Fruit fly (Drosophila melanogaster): ENCODE data around the gene CG1801.
A peak's percentile ranks its signal among the peaks of the same experiment; 100 is the strongest.

The CG1801 gene

DNA sequence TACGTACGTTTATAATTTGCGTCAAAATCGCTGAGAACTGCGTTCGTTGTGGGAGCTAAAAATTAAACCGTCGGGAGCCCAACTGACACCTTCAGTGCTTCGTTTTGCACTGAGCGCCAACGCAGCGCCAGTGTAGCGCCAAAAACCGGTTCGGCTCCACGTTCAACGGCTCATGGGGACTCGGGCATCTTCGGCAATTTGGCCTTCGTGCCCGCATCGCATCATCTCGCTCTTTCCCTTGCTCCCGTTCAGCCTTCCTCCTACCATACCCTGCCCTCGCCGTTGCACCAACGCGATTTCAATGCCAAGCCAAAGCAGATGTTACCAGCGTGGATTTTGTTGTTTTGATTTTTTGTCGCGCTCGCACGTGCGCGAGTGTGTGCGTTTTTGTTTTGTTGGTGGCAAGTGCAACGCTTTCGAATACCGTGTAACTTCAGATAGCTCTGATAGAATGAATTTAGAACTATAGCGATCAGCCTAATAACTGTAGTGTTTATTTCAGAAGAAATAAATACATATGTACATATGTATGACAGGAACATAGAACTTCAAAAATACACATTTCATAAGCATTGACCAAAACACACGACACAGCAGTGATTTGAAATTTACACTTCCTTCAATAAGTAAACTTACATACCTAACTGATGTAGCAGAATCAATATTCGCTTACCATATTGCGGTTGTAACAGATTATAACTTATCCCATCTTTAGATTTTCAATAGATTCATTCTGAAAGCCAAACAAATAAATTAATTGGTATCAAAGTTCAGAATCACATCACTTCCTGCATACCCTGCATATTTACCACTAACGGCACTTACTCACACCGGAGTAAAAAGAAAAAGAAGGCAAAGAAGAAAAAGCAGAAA is 36.0 kb downstream of the CG1801 start, which contains the start of gene Mnr (continued):
- TF ChIP-seq CG10669 (GFP tag; optimal IDR thresholded peaks at IDR 0.05) (peak; percentile 16), acj6 (GFP tag; optimal IDR thresholded peaks at IDR 0.05) (peak; percentile 21), Eip93F (GFP tag; optimal IDR thresholded peaks at IDR 0.05) (no peak), Eip78C (GFP tag) (peak; percentile 85), Hr39 (GFP tag; optimal IDR thresholded peaks at IDR 0.05) (peak; percentile 58), Hr4 (GFP tag; optimal IDR thresholded peaks at IDR 0.05) (peak; percentile 40), achi (GFP tag; optimal IDR thresholded peaks at IDR 0.05) (peak; percentile 18), vri (GFP tag; optimal IDR thresholded peaks at IDR 0.05) (peak; percentile 56), CG15336 (GFP tag; IDR thresholded peaks at IDR 0.05) (no peak; the same call in 1 of the 2 replicates), CG3032 (tag; optimal IDR thresholded peaks at IDR 0.05) (peak; percentile 13), salr (GFP tag; optimal IDR thresholded peaks at IDR 0.05) (peak in 1 of 2 experiments; percentile 58), Smox (GFP tag; optimal IDR thresholded peaks at IDR 0.05) (peak; percentile 41), CG4318 (GFP tag; optimal IDR thresholded peaks at IDR 0.05) (peak; percentile 30), fkh (GFP tag; optimal IDR thresholded peaks at IDR 0.05) (peak; percentile 27), CG6854 (GFP tag; optimal IDR thresholded peaks at IDR 0.05) (no peak)

DNA sequence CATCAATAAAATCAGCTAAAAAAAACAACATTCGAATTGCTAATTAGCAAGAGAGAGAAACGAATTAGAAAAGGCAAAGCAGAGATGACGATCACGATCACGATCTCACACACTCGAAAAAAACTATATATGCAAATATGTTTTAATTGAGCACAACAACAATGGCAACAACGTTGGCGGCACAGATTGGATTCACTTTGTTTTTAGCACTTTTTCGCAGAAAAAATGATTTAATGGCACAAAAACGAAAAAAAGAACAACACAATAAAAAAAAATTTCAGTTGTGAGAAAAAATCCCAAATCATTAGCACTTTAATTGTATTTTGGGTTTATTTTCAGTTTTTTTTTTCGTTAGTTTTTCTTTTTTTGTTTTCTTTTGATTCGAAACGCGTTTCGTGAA is 36.7 kb downstream of the CG1801 start:
- TF ChIP-seq Lpt (GFP tag; optimal IDR thresholded peaks at IDR 0.05): peak; percentile 12
- TF ChIP-seq Ets21C (GFP tag; optimal IDR thresholded peaks at IDR 0.05): no peak
- TF ChIP-seq fkh (GFP tag; optimal IDR thresholded peaks at IDR 0.05): no peak
- no peak for TF ChIP-seq CG1621 (tag; optimal IDR thresholded peaks at IDR 0.05)
- peak; percentile 60 for TF ChIP-seq CG32006 (GFP tag; optimal IDR thresholded peaks at IDR 0.05)
- no peak for TF ChIP-seq svp (GFP tag)
- TF ChIP-seq CG6276 (GFP tag; optimal IDR thresholded peaks at IDR 0.05): peak; percentile 13
- TF ChIP-seq CG15336 (GFP tag; IDR thresholded peaks at IDR 0.05): 0 out of 2 replicates have a peak, but pooled peaks have one; percentile 33
- TF ChIP-seq salr (GFP tag; optimal IDR thresholded peaks at IDR 0.05): peak in 1 of 2 experiments; percentile 50
- TF ChIP-seq pdm3 (GFP tag; optimal IDR thresholded peaks at IDR 0.05): peak; percentile 41
- TF ChIP-seq CG10669 (GFP tag; optimal IDR thresholded peaks at IDR 0.05): no peak
- no peak for TF ChIP-seq net (GFP tag; optimal IDR thresholded peaks at IDR 0.05)
- TF ChIP-seq vri (GFP tag; optimal IDR thresholded peaks at IDR 0.05): no peak
- TF ChIP-seq dac (GFP tag; optimal IDR thresholded peaks at IDR 0.05): peak; percentile 20
- peak; percentile 32 for TF ChIP-seq acj6 (GFP tag; optimal IDR thresholded peaks at IDR 0.05)
- TF ChIP-seq CG11762 (GFP tag; optimal IDR thresholded peaks at IDR 0.05; ENCODE audit: insufficient read depth): no peak
- no peak for TF ChIP-seq CG8319 (GFP tag; optimal IDR thresholded peaks at IDR 0.05)
- TF ChIP-seq CG6808 (GFP tag; optimal IDR thresholded peaks at IDR 0.05): peak; percentile 7
- TF ChIP-seq CG10631 (GFP tag; optimal IDR thresholded peaks at IDR 0.05): peak; percentile 38
- peak; percentile 15 for TF ChIP-seq OdsH (GFP tag; optimal IDR thresholded peaks at IDR 0.05)
- TF ChIP-seq Sox14 (GFP tag; optimal IDR thresholded peaks at IDR 0.05): no peak
- peak; percentile 9 for TF ChIP-seq CG31627 (GFP tag; optimal IDR thresholded peaks at IDR 0.05)
- no peak for TF ChIP-seq Met (GFP tag; optimal IDR thresholded peaks at IDR 0.05)
- TF ChIP-seq Hr4 (GFP tag; optimal IDR thresholded peaks at IDR 0.05): peak; percentile 22
- no peak for TF ChIP-seq CG11902 (GFP tag; optimal IDR thresholded peaks at IDR 0.05)
- no peak for TF ChIP-seq Sox102F (GFP tag; optimal IDR thresholded peaks at IDR 0.05)
- TF ChIP-seq CG8632 (GFP tag; optimal IDR thresholded peaks at IDR 0.05): no peak
- TF ChIP-seq Hr39 (GFP tag; optimal IDR thresholded peaks at IDR 0.05): peak; percentile 31
- TF ChIP-seq CG9139 (GFP tag; optimal IDR thresholded peaks at IDR 0.05): no peak

DNA sequence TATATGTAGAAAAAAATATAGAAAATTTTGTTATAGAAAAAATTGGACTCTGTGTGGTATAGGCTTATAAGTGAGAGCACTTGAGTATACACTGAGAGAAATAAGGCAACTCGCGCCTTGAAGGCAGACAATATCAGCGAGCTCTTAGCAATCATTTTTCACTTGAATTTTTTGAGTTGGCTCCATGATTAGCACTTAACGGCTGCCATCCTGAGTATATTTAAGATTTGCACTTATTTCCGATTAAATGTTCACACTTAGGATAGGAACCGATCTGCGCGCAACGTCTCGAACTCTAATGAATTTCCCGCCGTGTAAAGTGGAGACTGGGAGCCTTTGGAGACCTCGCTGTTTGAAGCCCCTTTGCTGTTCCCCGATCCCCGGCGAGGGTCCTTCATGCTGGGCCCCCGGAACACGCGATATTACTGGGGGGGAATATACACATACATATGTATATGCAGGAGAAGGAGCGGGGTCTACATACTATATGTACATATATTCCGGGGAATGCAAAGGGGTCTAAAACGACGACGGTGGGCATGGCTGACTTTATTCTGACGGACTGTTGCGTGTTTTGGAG is 37.9 kb downstream of the CG1801 start:
- TF ChIP-seq dac (GFP tag; optimal IDR thresholded peaks at IDR 0.05) (no peak), acj6 (GFP tag; optimal IDR thresholded peaks at IDR 0.05) (peak; percentile 18), Ets21C (GFP tag; optimal IDR thresholded peaks at IDR 0.05) (no peak), achi (GFP tag; optimal IDR thresholded peaks at IDR 0.05) (peak; percentile 36), Lpt (GFP tag; optimal IDR thresholded peaks at IDR 0.05) (no peak), Met (GFP tag; optimal IDR thresholded peaks at IDR 0.05) (peak; percentile 2), CG16779 (tag; optimal IDR thresholded peaks at IDR 0.05) (no peak), CG10631 (GFP tag; optimal IDR thresholded peaks at IDR 0.05) (peak; percentile 14), Eip93F (GFP tag; optimal IDR thresholded peaks at IDR 0.05) (no peak), salr (GFP tag; optimal IDR thresholded peaks at IDR 0.05) (no peak), CG6854 (GFP tag; optimal IDR thresholded peaks at IDR 0.05) (no peak), CG15336 (GFP tag; IDR thresholded peaks at IDR 0.05) (peak; percentile 46; the same call in 1 of the 2 replicates), spab (GFP tag; optimal IDR thresholded peaks at IDR 0.05) (peak; percentile 27), CG8319 (GFP tag; optimal IDR thresholded peaks at IDR 0.05) (peak; percentile 77), Hr39 (GFP tag; optimal IDR thresholded peaks at IDR 0.05) (peak; percentile 15), Sox15 (GFP tag; optimal IDR thresholded peaks at IDR 0.05) (no peak), CG6808 (GFP tag; optimal IDR thresholded peaks at IDR 0.05) (no peak), Eip75B (GFP tag; optimal IDR thresholded peaks at IDR 0.05) (peak; percentile 12), eg (GFP tag; IDR thresholded peaks at IDR 0.05) (0 out of 3 replicates have a peak, but pooled peaks have one; percentile 16), CG4318 (GFP tag; optimal IDR thresholded peaks at IDR 0.05) (peak; percentile 27), Gug (GFP tag; IDR thresholded peaks at IDR 0.05) (no peak), svp (GFP tag) (peak; percentile 47), Smox (GFP tag; optimal IDR thresholded peaks at IDR 0.05) (no peak), CG6163 (GFP tag; IDR thresholded peaks at IDR 0.05) (no peak)
